Worm (Caenorhabditis elegans) whole organism, early embryonic: Measurements from ENCODE around the gene nduv-2.

Experiments used
- ama-1 ChIP-seq: fragments of 150-350 bp; optimal IDR thresholded peaks from 2 replicates; lab custom pipeline; 2014
- hnd-1 ChIP-seq: sonication (generic microtip); optimal IDR thresholded peaks from 2 replicates; lab custom pipeline; 2016; ENCODE audit warnings: missing genetic modification characterization, missing compliant biosample characterization
- pes-1 ChIP-seq: fragments of 200-800 bp; sonication (Bioruptor generic); IDR thresholded peaks from 2 replicates; pipeline ENCODE4 v1.3.6; 2022; ENCODE audit warnings: missing genetic modification reagents, missing genetic modification characterization, missing compliant biosample characterization
- scrt-1 ChIP-seq: fragments of 200-800 bp; sonication (Bioruptor generic); IDR thresholded peaks from 2 replicates; pipeline ENCODE4 v1.3.6; 2022; ENCODE audit warnings: missing genetic modification characterization, missing compliant biosample characterization
- tbx-11 ChIP-seq: fragments of 200-800 bp; sonication (Bioruptor generic); IDR thresholded peaks from 2 replicates; pipeline ENCODE4 v1.3.6; 2022; ENCODE audit warnings: missing genetic modification characterization, missing compliant biosample characterization

ce11 chrV:13659219-13659618 lies 33.9 kb upstream of the nduv-2 start:
- TF ChIP-seq hnd-1 (tag; lab: Kevin White, UChicago) (no peak), scrt-1 (GFP tag; lab: Robert Waterston, UW) (no peak), tbx-11 (GFP tag; lab: Robert Waterston, UW) (no peak), pes-1 (GFP tag; lab: Robert Waterston, UW) (no peak), ama-1 (lab: Kevin White, UChicago) (no peak)
